Worm (Caenorhabditis elegans): ENCODE data around the gene srbc-5.

DNA sequence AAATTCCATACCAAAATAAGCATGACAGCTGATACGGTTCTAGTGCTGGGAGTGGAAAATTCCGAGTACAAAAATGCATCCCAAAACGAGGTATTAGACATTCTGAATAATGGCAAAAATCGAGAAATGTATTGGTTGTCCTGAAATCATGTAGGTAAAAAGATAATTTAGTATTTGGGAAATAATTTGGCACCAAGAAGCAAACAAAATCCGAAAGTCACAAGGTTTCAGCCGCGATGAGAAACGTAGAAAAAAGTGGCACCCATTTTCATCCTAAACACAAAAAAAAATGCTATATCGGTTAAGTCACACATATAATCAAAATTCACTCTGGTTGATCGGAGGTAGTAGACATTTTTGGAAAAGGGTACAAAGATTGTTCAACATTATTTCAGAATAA is 37.6 kb downstream of the srbc-5 start, which contains the start of gene srx-122:
- no peak for TF ChIP-seq ham-2 (GFP tag; optimal IDR thresholded peaks at IDR 0.05)
- no peak for TF ChIP-seq nhr-76 (tag; optimal IDR thresholded peaks at IDR 0.05)
- TF ChIP-seq nhr-2 (tag; optimal IDR thresholded peaks at IDR 0.05): no peak
- no peak for TF ChIP-seq unc-39 (tag; optimal IDR thresholded peaks at IDR 0.05)
- TF ChIP-seq nhr-237 (tag; optimal IDR thresholded peaks at IDR 0.05): no peak
- no peak for TF ChIP-seq ces-1 (GFP tag; optimal IDR thresholded peaks at IDR 0.05)
- TF ChIP-seq unc-62 (GFP tag; optimal IDR thresholded peaks at IDR 0.05): no peak
- no peak for TF ChIP-seq lsy-2 (tag; optimal IDR thresholded peaks at IDR 0.05)
- TF ChIP-seq elt-3 (tag; optimal IDR thresholded peaks at IDR 0.05): no peak
- no peak for TF ChIP-seq mep-1 (tag; optimal IDR thresholded peaks at IDR 0.05)
- no peak for TF ChIP-seq drap-1 (GFP tag; optimal IDR thresholded peaks at IDR 0.05)

Measured in whole organism, mixed stage, embryonic.